Worm (Caenorhabditis elegans): Measurements from ENCODE around the gene tos-1.

DNA sequence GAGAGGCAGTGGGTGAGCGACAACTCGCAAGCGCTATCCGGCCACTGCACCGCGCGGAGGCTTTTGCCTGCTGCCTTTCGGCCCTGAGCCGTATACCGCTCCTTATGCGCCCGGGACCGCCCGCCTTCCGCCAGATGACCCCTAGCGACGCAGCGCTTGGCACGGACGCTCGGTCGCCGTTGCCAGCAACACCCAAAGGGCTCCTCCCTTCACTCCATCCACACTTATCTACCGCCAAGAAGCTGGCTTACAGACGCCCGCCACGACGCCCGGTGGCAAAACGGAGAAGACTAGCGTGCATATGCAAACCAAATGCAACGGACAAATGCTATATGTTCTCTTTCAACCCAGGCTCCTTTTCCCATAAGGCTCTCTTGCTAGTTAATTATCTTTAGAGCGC, 50.6 kb downstream of the tos-1 start:
- TF ChIP-seq mep-1 (tag; optimal IDR thresholded peaks at IDR 0.05) (no peak), snpc-4 (tag; optimal IDR thresholded peaks at IDR 0.05) (no peak), unc-62 (GFP tag; optimal IDR thresholded peaks at IDR 0.05) (no peak), unc-39 (tag; optimal IDR thresholded peaks at IDR 0.05) (no peak), pha-4 (tag; optimal IDR thresholded peaks at IDR 0.05) (no peak), blmp-1 (tag; optimal IDR thresholded peaks at IDR 0.05) (no peak)
